Worm (Caenorhabditis elegans) whole organism, early embryonic: ENCODE results near the gene srh-275.

Experiments used
- B0310.2 ChIP-seq: sonication (generic microtip); optimal IDR thresholded peaks from 2 replicates; lab custom pipeline; 2016; ENCODE audit warnings: mild to moderate bottlenecking, missing genetic modification characterization, missing compliant biosample characterization
- F13C5.2 ChIP-seq: sonication (generic microtip); optimal IDR thresholded peaks from 2 replicates; lab custom pipeline; 2017; ENCODE audit warnings: mild to moderate bottlenecking, missing genetic modification characterization, inconsistent platforms, missing compliant biosample characterization
- aly-1 ChIP-seq: sonication (generic microtip); optimal IDR thresholded peaks from 2 replicates; lab custom pipeline; 2016; ENCODE audit warnings: missing genetic modification characterization, missing compliant biosample characterization
- ama-1 ChIP-seq: fragments of 150-350 bp; optimal IDR thresholded peaks from 2 replicates; lab custom pipeline; 2014
- ceh-13 ChIP-seq: fragments of 200-800 bp; sonication (Bioruptor generic); optimal IDR thresholded peaks from 2 replicates; lab custom pipeline; 2018; ENCODE audit warnings: mild to moderate bottlenecking, missing genetic modification characterization, missing compliant biosample characterization
- ceh-36 ChIP-seq: sonication (generic microtip); optimal IDR thresholded peaks from 2 replicates; lab custom pipeline; 2016; ENCODE audit warnings: missing genetic modification characterization, inconsistent platforms, missing compliant biosample characterization
- ets-7 ChIP-seq: sonication (generic microtip); optimal IDR thresholded peaks from 2 replicates; lab custom pipeline; 2016; ENCODE audit warnings: missing genotype, missing genetic modification characterization, missing compliant biosample characterization
- flt-1 ChIP-seq: fragments of 200-800 bp; sonication (Bioruptor generic); IDR thresholded peaks from 2 replicates; pipeline ENCODE4 v1.3.6; 2022; ENCODE audit warnings: missing genetic modification characterization, missing compliant biosample characterization
- hmbx-1 ChIP-seq: sonication (generic microtip); optimal IDR thresholded peaks from 2 replicates; lab custom pipeline; 2016; ENCODE audit warnings: mild to moderate bottlenecking, missing genetic modification characterization, missing compliant biosample characterization
- hmg-4 ChIP-seq: fragments of 200-800 bp; sonication (Bioruptor generic); optimal IDR thresholded peaks from 2 replicates; lab custom pipeline; 2018; ENCODE audit warnings: mild to moderate bottlenecking, missing genetic modification characterization, missing compliant biosample characterization
- hnd-1 ChIP-seq: sonication (generic microtip); optimal IDR thresholded peaks from 2 replicates; lab custom pipeline; 2016; ENCODE audit warnings: missing genetic modification characterization, missing compliant biosample characterization
- pes-1 ChIP-seq: fragments of 200-800 bp; sonication (Bioruptor generic); IDR thresholded peaks from 2 replicates; pipeline ENCODE4 v1.3.6; 2022; ENCODE audit warnings: missing genetic modification reagents, missing genetic modification characterization, missing compliant biosample characterization
- scrt-1 ChIP-seq: fragments of 200-800 bp; sonication (Bioruptor generic); IDR thresholded peaks from 2 replicates; pipeline ENCODE4 v1.3.6; 2022; ENCODE audit warnings: missing genetic modification characterization, missing compliant biosample characterization
- sea-1 ChIP-seq: fragments of 200-800 bp; sonication (Bioruptor generic); conservative IDR thresholded peaks from 2 replicates; pipeline ENCODE4 v1.3.6; 2022; ENCODE audit warnings: missing genetic modification characterization, missing compliant biosample characterization
- tbx-11 ChIP-seq: fragments of 200-800 bp; sonication (Bioruptor generic); IDR thresholded peaks from 2 replicates; pipeline ENCODE4 v1.3.6; 2022; ENCODE audit warnings: missing genetic modification characterization, missing compliant biosample characterization
- tbx-37 ChIP-seq: fragments of 200-800 bp; sonication (Bioruptor generic); conservative IDR thresholded peaks from 2 replicates; pipeline ENCODE4 v1.3.6; 2022; ENCODE audit warnings: missing genetic modification reagents, missing genetic modification characterization, missing compliant biosample characterization
- tra-4 ChIP-seq: sonication (generic microtip); optimal IDR thresholded peaks from 2 replicates; lab custom pipeline; 2017; ENCODE audit warnings: missing genetic modification characterization, missing compliant biosample characterization

The srh-275 gene

ce11 chrV:7349541-7349940 is 3.3 kb upstream of the srh-275 start, which contains the start of gene nhr-149:
nhr-149 (minus strand) TSS chrV:7349641.
- no peak for TF ChIP-seq hnd-1 (tag; lab: Kevin White, UChicago)
- TF ChIP-seq tbx-11 (GFP tag; lab: Robert Waterston, UW), result no peak

- TF ChIP-seq hmg-4 (GFP tag; lab: Kevin White, UChicago) (no peak), tbx-37 (GFP tag; lab: Robert Waterston, UW) (no peak), scrt-1 (no peak), pes-1 (GFP tag; lab: Robert Waterston, UW) (no peak), tbx-11 (GFP tag; lab: Robert Waterston, UW) (no peak), ets-7 (no peak), aly-1 (tag; lab: Kevin White, UChicago) (no peak), ceh-13 (GFP tag; lab: Kevin White, UChicago) (no peak), F13C5.2 (tag; lab: Kevin White, UChicago) (no peak), ama-1 (lab: Kevin White, UChicago) (no peak)
Observed at ce11 chrV:7353602-7354001, 799 bp downstream of the srh-275 start.

- TF ChIP-seq sea-1 (GFP tag; lab: Robert Waterston, UW) (no peak), tbx-37 (GFP tag; lab: Robert Waterston, UW) (no peak), F13C5.2 (tag; lab: Kevin White, UChicago) (no peak), scrt-1 (no peak), B0310.2 (tag; lab: Kevin White, UChicago) (no peak), pes-1 (GFP tag; lab: Robert Waterston, UW) (no peak), tra-4 (no peak), ceh-13 (GFP tag; lab: Kevin White, UChicago) (no peak)
Observed at ce11 chrV:7355464-7355863, 2.7 kb downstream of the srh-275 start, which contains the start of gene tag-293. tag-293 (minus strand) TSS chrV:7355564.

ce11 chrV:7356684-7357083 is 3.9 kb downstream of the srh-275 start, which contains the start of gene C03G6.21:
C03G6.21 (minus strand) TSS chrV:7356784.
- TF ChIP-seq aly-1 (tag; lab: Kevin White, UChicago) (no peak), tbx-11 (GFP tag; lab: Robert Waterston, UW) (no peak), ets-7 (no peak), sea-1 (GFP tag; lab: Robert Waterston, UW) (no peak), flt-1 (no peak), ceh-36 (tag; lab: Kevin White, UChicago) (no peak), ama-1 (lab: Kevin White, UChicago) (no peak), hmg-4 (GFP tag; lab: Kevin White, UChicago) (no peak), B0310.2 (tag; lab: Kevin White, UChicago) (no peak), tbx-37 (GFP tag; lab: Robert Waterston, UW) (no peak), ceh-13 (GFP tag; lab: Kevin White, UChicago) (no peak), tra-4 (no peak), hmbx-1 (tag; lab: Kevin White, UChicago) (no peak), pes-1 (GFP tag; lab: Robert Waterston, UW) (no peak), scrt-1 (no peak), F13C5.2 (tag; lab: Kevin White, UChicago) (no peak), hnd-1 (tag; lab: Kevin White, UChicago) (no peak)

- TF ChIP-seq B0310.2 (tag; lab: Kevin White, UChicago), result no peak
- no peak for TF ChIP-seq hmbx-1 (tag; lab: Kevin White, UChicago)
- no peak for TF ChIP-seq tbx-11 (GFP tag; lab: Robert Waterston, UW)
- TF ChIP-seq ceh-36 (tag; lab: Kevin White, UChicago), result no peak
- TF ChIP-seq pes-1 (GFP tag; lab: Robert Waterston, UW), result no peak
- no peak for TF ChIP-seq hnd-1 (tag; lab: Kevin White, UChicago)
- TF ChIP-seq F13C5.2 (tag; lab: Kevin White, UChicago), result no peak
- TF ChIP-seq ama-1 (lab: Kevin White, UChicago), result no peak
- no peak for TF ChIP-seq aly-1 (tag; lab: Kevin White, UChicago)
- TF ChIP-seq sea-1 (GFP tag; lab: Robert Waterston, UW), result no peak
Observed at ce11 chrV:7357132-7357531, 4.3 kb downstream of the srh-275 start, which contains the start of gene C03G6.6. C03G6.6 (plus strand) TSS chrV:7357432.

- TF ChIP-seq F13C5.2 (tag; lab: Kevin White, UChicago) (no peak), ceh-36 (tag; lab: Kevin White, UChicago) (no peak)
Observed at ce11 chrV:7361673-7362072, 8.9 kb downstream of the srh-275 start, which contains the start of gene cyp-35A1. cyp-35A1 (minus strand) TSS chrV:7361773.

- TF ChIP-seq tra-4, result no peak
- no peak for TF ChIP-seq hmbx-1 (tag; lab: Kevin White, UChicago)
- TF ChIP-seq F13C5.2 (tag; lab: Kevin White, UChicago), result no peak
- no peak for TF ChIP-seq B0310.2 (tag; lab: Kevin White, UChicago)
Observed at ce11 chrV:7364059-7364458, 11.3 kb downstream of the srh-275 start, which contains the start of gene cyp-35A2. cyp-35A2 (minus strand) TSS chrV:7364182.

ce11 chrV:7364951-7365350 is 12.1 kb downstream of the srh-275 start, which contains the start of gene exc-13:
exc-13 (plus strand) TSS chrV:7365251.
- no peak for TF ChIP-seq ceh-36 (tag; lab: Kevin White, UChicago)
- TF ChIP-seq sea-1 (GFP tag; lab: Robert Waterston, UW), result no peak
- TF ChIP-seq B0310.2 (tag; lab: Kevin White, UChicago), result no peak
- TF ChIP-seq hmbx-1 (tag; lab: Kevin White, UChicago), result no peak
- TF ChIP-seq tbx-11 (GFP tag; lab: Robert Waterston, UW), result no peak
- TF ChIP-seq ceh-13 (GFP tag; lab: Kevin White, UChicago), result no peak
- no peak for TF ChIP-seq pes-1 (GFP tag; lab: Robert Waterston, UW)
- TF ChIP-seq ama-1 (lab: Kevin White, UChicago), result no peak
- no peak for TF ChIP-seq flt-1
- TF ChIP-seq ets-7, result no peak
- no peak for TF ChIP-seq hnd-1 (tag; lab: Kevin White, UChicago)
- no peak for TF ChIP-seq scrt-1
- no peak for TF ChIP-seq aly-1 (tag; lab: Kevin White, UChicago)
- no peak for TF ChIP-seq F13C5.2 (tag; lab: Kevin White, UChicago)
- TF ChIP-seq tra-4, result no peak
- no peak for TF ChIP-seq hmg-4 (GFP tag; lab: Kevin White, UChicago)
- TF ChIP-seq tbx-37 (GFP tag; lab: Robert Waterston, UW), result no peak
